Fruit fly (Drosophila melanogaster) whole organism, wandering third instar larva: ENCODE data around the gene Cad88C.

ENCODE experiments used
- Hr78 ChIP-seq: fragments of >200 bp; optimal IDR thresholded peaks from 2 replicates; lab custom pipeline; 2017; ENCODE audit warnings: missing biosample characterization, missing genetic modification characterization
- dsf ChIP-seq: sonication (Bioruptor generic); optimal IDR thresholded peaks from 2 replicates; lab custom pipeline; 2016; ENCODE audit warnings: missing biosample characterization, missing genetic modification characterization, borderline replicate concordance

dm6 chr3R:14630119-14630623, at the start of gene Cad88C:
- TF ChIP-seq Hr78 (GFP tag; lab: Kevin White, UChicago) (no peak), dsf (GFP tag; lab: Kevin White, UChicago) (no peak)
